Worm (Caenorhabditis elegans) whole organism, early embryonic: ENCODE measurements around the gene pph-4.2.

Experiments used
- F13C5.2 ChIP-seq: sonication (generic microtip); optimal IDR thresholded peaks from 2 replicates; lab custom pipeline; 2017; ENCODE audit warnings: mild to moderate bottlenecking, missing genetic modification characterization, inconsistent platforms, missing compliant biosample characterization
- ama-1 ChIP-seq: fragments of 150-350 bp; optimal IDR thresholded peaks from 2 replicates; lab custom pipeline; 2014
- tbx-11 ChIP-seq: fragments of 200-800 bp; sonication (Bioruptor generic); IDR thresholded peaks from 2 replicates; pipeline ENCODE4 v1.3.6; 2022; ENCODE audit warnings: missing genetic modification characterization, missing compliant biosample characterization
- tbx-37 ChIP-seq: fragments of 200-800 bp; sonication (Bioruptor generic); conservative IDR thresholded peaks from 2 replicates; pipeline ENCODE4 v1.3.6; 2022; ENCODE audit warnings: missing genetic modification reagents, missing genetic modification characterization, missing compliant biosample characterization

- TF ChIP-seq tbx-11 (GFP tag; lab: Robert Waterston, UW) = no peak
- TF ChIP-seq ama-1 = no peak
- no peak for TF ChIP-seq tbx-37 (GFP tag; lab: Robert Waterston, UW)
- no peak for TF ChIP-seq F13C5.2 (tag; lab: Kevin White, UChicago)
Observed at ce11 chrIII:12410304-12410703, 33.3 kb upstream of the pph-4.2 start.
